Worm (Caenorhabditis elegans) whole organism, L4 larva: ENCODE results near the gene nucb-1.
A peak's percentile ranks its signal among the peaks of the same experiment; 100 is the strongest.

Experiments
- D1046.2 ChIP-seq: fragments of 200-800 bp; sonication (Bioruptor generic); IDR thresholded peaks from 2 replicates; pipeline ENCODE4 v1.3.6; 2022; ENCODE audit warnings: missing genetic modification characterization, missing compliant biosample characterization
- F49E8.2 ChIP-seq: sonication (generic microtip); optimal IDR thresholded peaks from 2 replicates; lab custom pipeline; 2016; ENCODE audit warnings: missing compliant biosample characterization, mild to moderate bottlenecking, missing genetic modification characterization, borderline replicate concordance
- R02D3.7 ChIP-seq: fragments of 150-350 bp; sonication (generic microtip); optimal IDR thresholded peaks from 3 replicates; lab custom pipeline; 2014; ENCODE audit warnings: missing biosample characterization, missing genetic modification characterization
- T20F7.1 ChIP-seq: fragments of 200-800 bp; sonication (Bioruptor generic); optimal IDR thresholded peaks from 2 replicates; lab custom pipeline; 2018; ENCODE audit warnings: mild to moderate bottlenecking, missing genetic modification characterization, missing compliant biosample characterization
- aha-1 ChIP-seq: fragments of 150-350 bp; peaks from one replicate; lab custom pipeline; 2014; ENCODE audit warnings: missing biosample characterization, missing genetic modification characterization
- attf-4 ChIP-seq: sonication (generic microtip); optimal IDR thresholded peaks from 3 replicates; lab custom pipeline; 2017; ENCODE audit warnings: missing biosample characterization, missing genetic modification characterization
- ceh-32 ChIP-seq: sonication (generic microtip); optimal IDR thresholded peaks from 2 replicates; lab custom pipeline; 2016; ENCODE audit warnings: mild to moderate bottlenecking, missing genetic modification characterization, missing compliant biosample characterization; ENCODE audit not compliant: poor library complexity
- ceh-82 ChIP-seq: sonication (generic microtip); optimal IDR thresholded peaks from 2 replicates; lab custom pipeline; 2017; ENCODE audit warnings: missing biosample characterization, missing genetic modification characterization
- daf-12 ChIP-seq: fragments of 150-350 bp; optimal IDR thresholded peaks from 2 replicates; lab custom pipeline; 2014; ENCODE audit warnings: missing biosample characterization, missing genetic modification reagents, missing genetic modification characterization
- daf-16 ChIP-seq, 3 experiments: sonication (generic microtip); optimal IDR thresholded peaks; 2 replicates each; lab custom pipeline; 2016 to 2017; ENCODE audit warnings: missing genetic modification characterization in 3 of 3, missing genetic modification reagents in 3 of 3, mild to moderate bottlenecking in 2 of 3, missing compliant biosample characterization in 2 of 3, missing biosample characterization in 1 of 3, moderate library complexity in 1 of 3
- daf-19 ChIP-seq: fragments of 200-800 bp; sonication (Bioruptor generic); conservative IDR thresholded peaks from 2 replicates; pipeline ENCODE4 v1.3.6; 2022; ENCODE audit warnings: missing genetic modification characterization, missing compliant biosample characterization
- daf-8 ChIP-seq: fragments of 200-800 bp; sonication (Bioruptor generic); IDR thresholded peaks from 2 replicates; pipeline ENCODE4 v1.3.6; 2022; ENCODE audit warnings: missing genetic modification characterization, missing compliant biosample characterization
- dmd-6 ChIP-seq: fragments of 200-800 bp; sonication (Bioruptor generic); IDR thresholded peaks from 2 replicates; pipeline ENCODE4 v1.3.6; 2022; ENCODE audit warnings: missing genetic modification reagents, missing genetic modification characterization, missing compliant biosample characterization
- dpl-1 ChIP-seq: fragments of 150-350 bp; optimal IDR thresholded peaks from 2 replicates; lab custom pipeline; 2014; ENCODE audit warnings: missing biosample characterization, missing genetic modification reagents, missing genetic modification characterization
- egl-43 ChIP-seq: fragments of 200-800 bp; sonication (Bioruptor generic); IDR thresholded peaks from 2 replicates; pipeline ENCODE4 v1.3.6; 2022; ENCODE audit warnings: missing genetic modification reagents, missing genetic modification characterization, missing compliant biosample characterization
- fkh-10 ChIP-seq: fragments of 150-350 bp; optimal IDR thresholded peaks from 2 replicates; lab custom pipeline; 2014; ENCODE audit warnings: missing biosample characterization, missing genetic modification reagents, missing genetic modification characterization
- fos-1 ChIP-seq: fragments of 150-350 bp; optimal IDR thresholded peaks from 2 replicates; lab custom pipeline; 2014; ENCODE audit warnings: missing biosample characterization, missing genetic modification characterization
- gei-8 ChIP-seq: fragments of 200-800 bp; sonication (Bioruptor generic); optimal IDR thresholded peaks from 2 replicates; lab custom pipeline; 2018; ENCODE audit warnings: mild to moderate bottlenecking, missing genetic modification characterization, missing compliant biosample characterization
- hlh-11 ChIP-seq: fragments of 200-800 bp; sonication (Bioruptor generic); optimal IDR thresholded peaks from 2 replicates; lab custom pipeline; 2018; ENCODE audit warnings: mild to moderate bottlenecking, missing genetic modification characterization, missing compliant biosample characterization
- jun-1 ChIP-seq: fragments of 150-350 bp; optimal IDR thresholded peaks from 2 replicates; lab custom pipeline; 2014; ENCODE audit warnings: missing biosample characterization, missing genetic modification reagents, missing genetic modification characterization
- lin-38 ChIP-seq: fragments of 200-800 bp; sonication (Bioruptor generic); IDR thresholded peaks from 2 replicates; pipeline ENCODE4 v1.3.6; 2022; ENCODE audit warnings: missing genetic modification reagents, missing genetic modification characterization, missing compliant biosample characterization
- lin-39 ChIP-seq: fragments of 150-350 bp; optimal IDR thresholded peaks from 2 replicates; lab custom pipeline; 2014; ENCODE audit warnings: missing biosample characterization, missing genetic modification reagents, missing genetic modification characterization
- mes-2 ChIP-seq: sonication (generic microtip); optimal IDR thresholded peaks from 2 replicates; lab custom pipeline; 2016; ENCODE audit warnings: missing genotype, mild to moderate bottlenecking, missing genetic modification characterization, missing compliant biosample characterization; ENCODE audit not compliant: poor library complexity, severe bottlenecking
- mxl-3 ChIP-seq: fragments of 200-800 bp; sonication (Bioruptor generic); optimal IDR thresholded peaks from 2 replicates; lab custom pipeline; 2018; ENCODE audit warnings: mild to moderate bottlenecking, missing genetic modification characterization, missing compliant biosample characterization
- nhr-11 ChIP-seq: fragments of 150-350 bp; optimal IDR thresholded peaks from 2 replicates; lab custom pipeline; 2014; ENCODE audit warnings: missing biosample characterization, missing genetic modification characterization
- nhr-111 ChIP-seq: fragments of 200-800 bp; sonication (Bioruptor generic); optimal IDR thresholded peaks from 2 replicates; lab custom pipeline; 2018; ENCODE audit warnings: mild to moderate bottlenecking, missing genetic modification characterization, missing compliant biosample characterization
- nhr-237 ChIP-seq: sonication (generic microtip); optimal IDR thresholded peaks from 2 replicates; lab custom pipeline; 2017; ENCODE audit warnings: missing biosample characterization, missing genetic modification characterization
- nhr-28 ChIP-seq: fragments of 150-350 bp; optimal IDR thresholded peaks from 2 replicates; lab custom pipeline; 2014; ENCODE audit warnings: missing biosample characterization, missing genetic modification characterization
- nhr-41 ChIP-seq: fragments of 200-800 bp; sonication (Bioruptor generic); IDR thresholded peaks from 2 replicates; pipeline ENCODE4 v1.3.6; 2022; ENCODE audit warnings: missing genetic modification reagents, missing genetic modification characterization, missing compliant biosample characterization
- nhr-42 ChIP-seq: fragments of 200-800 bp; sonication (Bioruptor generic); IDR thresholded peaks from 2 replicates; pipeline ENCODE4 v1.3.6; 2022; ENCODE audit warnings: missing genetic modification characterization, missing compliant biosample characterization
- pha-4 ChIP-seq, 2 experiments: fragments of 150-350 bp in 1 of 2; fragments of 200-800 bp in 1 of 2; sonication (Bioruptor generic) in 1 of 2; IDR thresholded peaks in 1 of 2; optimal IDR thresholded peaks in 1 of 2; 2 replicates each; pipeline versions ENCODE4 v1.3.6 to Lab custom; 2014 to 2022; ENCODE audit warnings: missing genetic modification characterization in 2 of 2, missing genetic modification reagents in 2 of 2, missing biosample characterization in 1 of 2, missing compliant biosample characterization in 1 of 2
- php-3 ChIP-seq: fragments of 200-800 bp; sonication (Bioruptor generic); IDR thresholded peaks from 2 replicates; pipeline ENCODE4 v1.3.6; 2022; ENCODE audit warnings: missing genetic modification reagents, missing genetic modification characterization, missing compliant biosample characterization
- pqm-1 ChIP-seq: sonication (generic microtip); optimal IDR thresholded peaks from 2 replicates; lab custom pipeline; 2017; ENCODE audit warnings: missing biosample characterization, missing genetic modification characterization
- sdz-12 ChIP-seq: fragments of 200-800 bp; sonication (Bioruptor generic); optimal IDR thresholded peaks from 2 replicates; lab custom pipeline; 2018; ENCODE audit warnings: mild to moderate bottlenecking, missing genetic modification characterization, missing compliant biosample characterization
- skn-1 ChIP-seq: fragments of 150-350 bp; optimal IDR thresholded peaks from 2 replicates; lab custom pipeline; 2014; ENCODE audit warnings: missing biosample characterization, missing genetic modification characterization
- tra-1 ChIP-seq: fragments of 200-800 bp; sonication (Bioruptor generic); IDR thresholded peaks from 2 replicates; pipeline ENCODE4 v1.3.6; 2022; ENCODE audit warnings: missing genetic modification reagents, missing genetic modification characterization, missing compliant biosample characterization
- zfp-2 ChIP-seq: sonication (generic microtip); optimal IDR thresholded peaks from 2 replicates; lab custom pipeline; 2016; ENCODE audit warnings: mild to moderate bottlenecking, missing genetic modification characterization, missing compliant biosample characterization

The nucb-1 gene

DNA sequence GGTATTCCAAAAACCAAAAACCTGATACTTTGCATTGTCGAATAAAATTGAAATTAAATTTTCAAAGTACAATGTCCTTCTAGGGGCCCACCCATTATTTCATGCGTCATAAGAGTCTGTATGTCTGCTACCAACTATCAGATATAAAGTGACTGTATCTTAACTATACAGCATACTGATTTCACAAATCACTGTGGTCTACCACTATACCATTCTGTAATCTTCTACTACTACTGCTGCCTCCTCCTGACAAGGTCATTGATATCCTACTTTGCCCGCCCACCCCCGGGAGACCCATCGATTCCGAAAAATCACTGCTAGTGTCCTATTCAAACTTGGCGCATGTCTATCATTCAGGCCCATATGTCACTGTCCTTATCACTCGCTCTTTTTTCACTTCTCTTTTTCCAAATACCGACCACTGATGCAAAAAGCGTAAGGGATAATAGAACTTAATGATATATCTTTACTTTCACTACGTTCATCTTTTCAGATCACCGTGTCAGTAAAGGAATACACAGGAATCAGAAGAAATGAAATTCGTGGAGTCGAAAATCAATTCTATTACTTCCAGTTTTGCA, 25.4 kb upstream of the nucb-1 start, which contains the start of gene C07A4.2:
C07A4.2 (plus strand) TSS at position 195 of the 581 bp plus-strand sequence.
- TF ChIP-seq mes-2 (no peak), aha-1 (tag; lab: Kevin White, UChicago) (peak; percentile 76), mxl-3 (GFP tag; lab: Kevin White, UChicago) (peak; percentile 40)

- TF ChIP-seq tra-1, result no peak
- no peak for TF ChIP-seq nhr-42 (GFP tag; lab: Robert Waterston, UW)
- TF ChIP-seq daf-19 (GFP tag; lab: Robert Waterston, UW), result no peak
- TF ChIP-seq php-3, result no peak
Measured at ce11 chrX:10174683-10175082, 22.8 kb upstream of the nucb-1 start, which contains the start of gene C07A4.3. Gene C07A4.3, plus strand, starts transcription at chrX:10174983.

ce11 chrX:10176295-10176694, 21.2 kb upstream of the nucb-1 start, which contains the start of gene ncs-4:
Gene ncs-4, plus strand, starts transcription at chrX:10176521.
- TF ChIP-seq hlh-11 (peak; percentile 37), dmd-6 (GFP tag; lab: Robert Waterston, UW) (no peak), nhr-28 (tag; lab: Kevin White, UChicago) (no peak), daf-16 (GFP tag; optimal IDR thresholded peaks at IDR 0.05; lab: Kevin White, UChicago) (peak in 1 of 2 experiments; percentile 65), daf-16 (tag; optimal IDR thresholded peaks at IDR 0.05; lab: Kevin White, UChicago) (no peak)

DNA sequence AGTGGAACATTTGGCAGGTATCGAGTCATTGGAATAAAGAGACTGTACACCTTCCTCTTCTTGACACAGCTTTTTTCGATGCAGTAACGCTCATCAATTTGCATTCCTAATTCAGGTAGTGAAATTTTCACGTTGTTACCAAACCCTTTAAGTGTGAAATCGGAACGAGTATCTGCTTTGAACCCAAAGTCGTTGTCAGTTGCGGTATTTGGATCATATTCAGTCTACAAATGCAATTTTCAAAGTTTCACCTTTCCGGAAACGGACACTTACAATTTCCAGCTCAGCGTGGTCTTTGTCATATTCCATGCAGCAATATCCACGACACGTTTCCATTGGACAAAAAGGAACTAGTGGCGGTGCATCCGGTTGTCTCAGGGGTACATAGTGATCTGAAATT, 14.9 kb upstream of the nucb-1 start:
- TF ChIP-seq aha-1 (tag; lab: Kevin White, UChicago) (peak; percentile 93), jun-1 (no peak), lin-38 (GFP tag; lab: Robert Waterston, UW) (no peak), nhr-41 (GFP tag; lab: Robert Waterston, UW) (no peak), pha-4 (GFP tag; IDR thresholded peaks at IDR 0.05; lab: Robert Waterston, UW) (no peak), pha-4 (tag; optimal IDR thresholded peaks at IDR 0.05; lab: Kevin White, UChicago) (no peak), nhr-11 (tag; lab: Kevin White, UChicago) (no peak)
- TF ChIP-seq, all 104 proteins: peak for 1

DNA sequence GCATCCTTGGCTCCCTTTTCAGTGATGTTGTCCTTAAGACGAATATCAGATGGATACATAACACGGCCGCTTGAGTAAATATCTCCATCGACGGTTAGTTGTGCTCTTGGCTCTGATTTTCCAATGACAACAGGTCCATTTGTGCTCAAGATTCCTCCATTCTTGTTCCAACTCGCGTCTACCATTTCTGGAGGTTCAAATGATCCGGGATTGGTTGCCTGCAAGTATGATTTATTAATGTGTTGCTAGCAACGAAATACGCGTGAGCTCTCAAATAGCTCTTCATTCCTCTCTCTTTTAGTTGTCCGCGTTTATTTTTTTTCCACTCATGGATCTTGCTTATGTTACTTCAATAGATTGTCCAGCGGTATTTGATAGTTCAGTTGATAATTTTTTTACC, 13.8 kb upstream of the nucb-1 start, which contains the start of gene arrd-28:
arrd-28 (plus strand) TSS at position 301 of the 400 bp plus-strand sequence.
- TF ChIP-seq php-3 (0 out of 2 replicates have a peak, but pooled peaks have one; percentile 24), nhr-111 (GFP tag; lab: Kevin White, UChicago) (no peak)

DNA sequence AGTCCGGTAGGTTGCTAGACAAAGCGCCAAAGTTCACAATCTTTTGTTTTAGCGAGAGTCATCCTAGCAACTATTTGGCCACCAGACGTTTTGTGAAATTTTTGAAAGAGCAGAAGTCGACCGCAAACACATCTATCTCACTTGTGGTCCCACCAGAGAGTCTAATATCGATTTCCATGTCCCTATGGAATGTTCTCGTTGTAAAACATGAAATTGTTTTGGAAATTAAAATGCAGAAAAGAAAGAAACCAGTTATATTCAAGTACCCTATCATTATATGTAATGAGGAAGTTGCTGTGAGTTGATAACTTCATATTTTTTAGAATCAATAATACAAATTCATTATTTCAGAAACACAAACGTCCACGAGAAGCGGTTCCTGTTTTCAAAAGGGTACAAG, 12.8 kb upstream of the nucb-1 start:
- no peak for TF ChIP-seq sdz-12 (GFP tag; lab: Kevin White, UChicago)
- peak; percentile 90 for TF ChIP-seq aha-1 (tag; lab: Kevin White, UChicago)
- TF ChIP-seq skn-1 (tag; lab: Kevin White, UChicago), result no peak
- TF ChIP-seq F49E8.2 (tag; lab: Kevin White, UChicago), result no peak
- TF ChIP-seq daf-8 (GFP tag; lab: Robert Waterston, UW), result no peak
- no peak for TF ChIP-seq nhr-237
- TF ChIP-seq fos-1 (tag; lab: Kevin White, UChicago), result no peak
- no peak for TF ChIP-seq fkh-10

DNA sequence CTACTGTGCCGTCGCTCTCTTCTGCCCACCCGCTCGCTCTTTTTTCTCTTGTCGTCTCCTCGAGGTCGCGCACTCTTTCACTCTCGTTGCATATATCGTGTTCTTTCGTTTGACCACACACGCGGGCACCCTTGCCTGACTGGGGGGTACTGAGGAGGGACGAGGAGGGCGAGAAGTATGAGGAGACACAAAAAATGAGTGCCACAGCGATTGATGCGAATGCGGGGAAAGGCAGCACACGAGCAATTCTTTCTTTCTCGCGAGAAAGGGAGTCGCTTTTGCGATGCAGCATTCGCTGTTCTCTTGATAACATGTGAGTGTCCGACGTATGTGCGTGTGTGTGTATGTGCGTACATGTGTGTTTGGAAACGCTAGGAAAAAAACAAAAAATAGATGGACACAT, 9.0 kb upstream of the nucb-1 start:
- TF ChIP-seq ceh-82 (tag; lab: Kevin White, UChicago) (no peak), attf-4 (no peak), fkh-10 (peak; percentile 58), pqm-1 (tag; lab: Kevin White, UChicago) (peak; percentile 20), mes-2 (peak; percentile 62), dpl-1 (GFP tag; lab: Kevin White, UChicago) (peak; percentile 14), lin-38 (GFP tag; lab: Robert Waterston, UW) (peak; percentile 40; the same call in 1 of the 2 replicates), egl-43 (peak; percentile 77; the same call in 1 of the 2 replicates), zfp-2 (tag; lab: Kevin White, UChicago) (peak; percentile 33), daf-12 (no peak), pha-4 (GFP tag; IDR thresholded peaks at IDR 0.05; lab: Robert Waterston, UW) (peak; percentile 40; the same call in 1 of the 2 replicates), pha-4 (tag; optimal IDR thresholded peaks at IDR 0.05; lab: Kevin White, UChicago) (no peak), gei-8 (GFP tag; lab: Kevin White, UChicago) (peak; percentile 27), R02D3.7 (tag; lab: Kevin White, UChicago) (no peak), D1046.2 (GFP tag; lab: Robert Waterston, UW) (no peak), ceh-32 (tag; lab: Kevin White, UChicago) (no peak), daf-8 (GFP tag; lab: Robert Waterston, UW) (no peak), lin-39 (no peak), aha-1 (tag; lab: Kevin White, UChicago) (peak; percentile 97), mxl-3 (GFP tag; lab: Kevin White, UChicago) (peak; percentile 92), T20F7.1 (GFP tag; lab: Kevin White, UChicago) (peak; percentile 60)
